Fruit fly (Drosophila melanogaster) whole organism, adult: Measurements from ENCODE around the gene CG17026.

Experiments
- CG11617 ChIP-seq: fragments of 200-800 bp; sonication (Bioruptor generic); optimal IDR thresholded peaks from 2 replicates; lab custom pipeline; 2017; ENCODE audit warnings: mild to moderate bottlenecking, missing biosample characterization, missing genetic modification reagents, missing genetic modification characterization
- CG12768 ChIP-seq: fragments of 200-800 bp; sonication (Bioruptor generic); optimal IDR thresholded peaks from 2 replicates; lab custom pipeline; 2017; ENCODE audit warnings: missing biosample characterization, missing genetic modification characterization, mild to moderate bottlenecking, moderate library complexity, missing genetic modification reagents
- CG14711 ChIP-seq: fragments of 200-800 bp; sonication (Bioruptor generic); optimal IDR thresholded peaks from 2 replicates; lab custom pipeline; 2018; ENCODE audit warnings: missing biosample characterization, mild to moderate bottlenecking, missing genetic modification characterization, moderate library complexity
- CG1620 ChIP-seq: fragments of 200-800 bp; sonication (Bioruptor generic); optimal IDR thresholded peaks from 2 replicates; lab custom pipeline; 2016; ENCODE audit warnings: missing biosample characterization, missing genetic modification characterization
- CG33017 ChIP-seq: fragments of 200-800 bp; sonication (Bioruptor generic); optimal IDR thresholded peaks from 2 replicates; lab custom pipeline; 2018; ENCODE audit warnings: missing biosample characterization, mild to moderate bottlenecking, missing genetic modification characterization, moderate library complexity
- CG5204 ChIP-seq: fragments of 200-800 bp; sonication (Bioruptor generic); optimal IDR thresholded peaks from 2 replicates; lab custom pipeline; 2016; ENCODE audit warnings: missing biosample characterization, missing genetic modification characterization
- CG7045 ChIP-seq: fragments of 200-800 bp; sonication (Bioruptor generic); optimal IDR thresholded peaks from 2 replicates; lab custom pipeline; 2017; ENCODE audit warnings: missing biosample characterization, mild to moderate bottlenecking, missing genetic modification characterization
- CG7101 ChIP-seq: fragments of 200-800 bp; sonication (Bioruptor generic); optimal IDR thresholded peaks from 2 replicates; lab custom pipeline; 2018; ENCODE audit warnings: missing biosample characterization, mild to moderate bottlenecking, missing genetic modification characterization, moderate library complexity
- Clk ChIP-seq: fragments of 200-800 bp; sonication (Bioruptor generic); optimal IDR thresholded peaks from 2 replicates; lab custom pipeline; 2017; ENCODE audit warnings: missing biosample characterization, missing genetic modification characterization
- Crg-1 ChIP-seq: fragments of 200-800 bp; sonication (Bioruptor generic); optimal IDR thresholded peaks from 2 replicates; lab custom pipeline; 2016; ENCODE audit warnings: missing biosample characterization, missing genetic modification characterization
- Hr96 ChIP-seq: fragments of 200-800 bp; sonication (Bioruptor generic); optimal IDR thresholded peaks from 2 replicates; lab custom pipeline; 2016; ENCODE audit warnings: missing biosample characterization, missing genetic modification characterization
- Mnt ChIP-seq: fragments of 200-800 bp; sonication (Bioruptor generic); optimal IDR thresholded peaks from 2 replicates; lab custom pipeline; 2016; ENCODE audit warnings: missing biosample characterization, mild to moderate bottlenecking, missing genetic modification characterization
- bab1 ChIP-seq: fragments of 200-800 bp; sonication (Bioruptor generic); optimal IDR thresholded peaks from 3 replicates; lab custom pipeline; 2019; ENCODE audit warnings: missing biosample characterization, mild to moderate bottlenecking, missing genetic modification characterization, moderate library complexity
- cic ChIP-seq: fragments of 200-800 bp; sonication (Bioruptor generic); optimal IDR thresholded peaks from 2 replicates; lab custom pipeline; 2017; ENCODE audit warnings: missing biosample characterization, mild to moderate bottlenecking, missing genetic modification characterization, moderate library complexity
- cnc ChIP-seq, 2 experiments: fragments of >200 bp; optimal IDR thresholded peaks; 2 replicates each; lab custom pipeline; 2017
- kay ChIP-seq: fragments of 200-800 bp; sonication (Bioruptor generic); peaks from one replicate; lab custom pipeline; 2016; ENCODE audit warnings: missing biosample characterization, missing genetic modification characterization, borderline replicate concordance
- ovo ChIP-seq: fragments of 200-800 bp; sonication (Bioruptor generic); optimal IDR thresholded peaks from 2 replicates; lab custom pipeline; 2016; ENCODE audit warnings: missing biosample characterization, missing genetic modification characterization
- pad ChIP-seq: fragments of 200-800 bp; sonication (Bioruptor generic); optimal IDR thresholded peaks from 3 replicates; lab custom pipeline; 2017; ENCODE audit warnings: missing biosample characterization, missing genetic modification characterization, mild to moderate bottlenecking, moderate library complexity, missing genetic modification reagents
- tj ChIP-seq: fragments of 200-800 bp; sonication (Bioruptor generic); optimal IDR thresholded peaks from 3 replicates; lab custom pipeline; 2017; ENCODE audit warnings: missing biosample characterization, mild to moderate bottlenecking, missing genetic modification characterization, moderate library complexity
- toe ChIP-seq: fragments of 200-800 bp; sonication (Bioruptor generic); optimal IDR thresholded peaks from 2 replicates; lab custom pipeline; 2016; ENCODE audit warnings: missing biosample characterization, missing genetic modification characterization

Gene CG17026

dm6 chr3L:16004401-16005237 lies 29.5 kb downstream of the CG17026 start, which contains the start of the genes hzg and mRpS31:
Gene hzg (minus strand): TSS chr3L:16004736.
Gene mRpS31 (plus strand): TSS chr3L:16005193.
- peak; percentile 25 for TF ChIP-seq CG7045 (GFP tag; lab: Kevin White, UChicago)
- peak; percentile 71 for TF ChIP-seq CG12768
- TF ChIP-seq ovo (GFP tag; lab: Kevin White, UChicago), result peak; percentile 35
- no peak for TF ChIP-seq kay (GFP tag; lab: Kevin White, UChicago)
- peak; percentile 15 for TF ChIP-seq CG33017 (tag; lab: Kevin White, UChicago)
- TF ChIP-seq pad (GFP tag; lab: Kevin White, UChicago), result no peak
- no peak for TF ChIP-seq Clk (GFP tag; lab: Kevin White, UChicago)
- peak; percentile 22 for TF ChIP-seq Hr96 (GFP tag; lab: Kevin White, UChicago)
- TF ChIP-seq cnc (optimal IDR thresholded peaks at IDR 0.05; lab: Kevin White, UChicago), result no peak
- TF ChIP-seq bab1, result peak; percentile 45
- TF ChIP-seq CG14711 (tag; lab: Kevin White, UChicago), result peak; percentile 49
- TF ChIP-seq Crg-1, result no peak
- peak; percentile 68 for TF ChIP-seq cic (GFP tag; lab: Kevin White, UChicago)
- peak; percentile 69 for TF ChIP-seq CG7101 (tag; lab: Kevin White, UChicago)
- TF ChIP-seq CG5204, result no peak
- peak; percentile 62 for TF ChIP-seq Mnt (GFP tag; lab: Kevin White, UChicago)
- peak; percentile 44 for TF ChIP-seq CG11617 (GFP tag; lab: Kevin White, UChicago)
- peak; percentile 39 for TF ChIP-seq tj (GFP tag; lab: Kevin White, UChicago)
- peak; percentile 57 for TF ChIP-seq toe (GFP tag; lab: Kevin White, UChicago)
- peak; percentile 26 for TF ChIP-seq CG1620 (GFP tag; lab: Kevin White, UChicago)

dm6 chr3L:16010176-16010575 lies 35.0 kb downstream of the CG17026 start:
- TF ChIP-seq Clk (GFP tag; lab: Kevin White, UChicago) (no peak), cic (GFP tag; lab: Kevin White, UChicago) (peak; percentile 60)

dm6 chr3L:16011319-16012210 lies 36.4 kb downstream of the CG17026 start, which contains the start of gene mib1:
Gene mib1 (minus strand): TSS chr3L:16011812.
- TF ChIP-seq cic (GFP tag; lab: Kevin White, UChicago) (peak; percentile 76), tj (GFP tag; lab: Kevin White, UChicago) (peak; percentile 22), CG7045 (GFP tag; lab: Kevin White, UChicago) (no peak), Mnt (GFP tag; lab: Kevin White, UChicago) (peak; percentile 30), Hr96 (GFP tag; lab: Kevin White, UChicago) (peak; percentile 31), CG11617 (GFP tag; lab: Kevin White, UChicago) (peak; percentile 5), CG14711 (tag; lab: Kevin White, UChicago) (peak; percentile 40), bab1 (peak; percentile 71), pad (GFP tag; lab: Kevin White, UChicago) (peak; percentile 53), Crg-1 (no peak), CG7101 (tag; lab: Kevin White, UChicago) (peak; percentile 29), ovo (GFP tag; lab: Kevin White, UChicago) (peak; percentile 44), kay (GFP tag; lab: Kevin White, UChicago) (no peak), CG12768 (peak; percentile 31)

dm6 chr3L:16012315-16012950 lies 37.3 kb downstream of the CG17026 start:
- TF ChIP-seq CG14711 (tag; lab: Kevin White, UChicago), result no peak
- no peak for TF ChIP-seq CG5204
- TF ChIP-seq pad (GFP tag; lab: Kevin White, UChicago), result no peak
- TF ChIP-seq kay (GFP tag; lab: Kevin White, UChicago), result no peak
- TF ChIP-seq CG7101 (tag; lab: Kevin White, UChicago), result no peak
- TF ChIP-seq Clk (GFP tag; lab: Kevin White, UChicago), result no peak
- TF ChIP-seq cnc (optimal IDR thresholded peaks at IDR 0.05; lab: Kevin White, UChicago), result no peak
- no peak for TF ChIP-seq Mnt (GFP tag; lab: Kevin White, UChicago)
- TF ChIP-seq CG12768, result no peak
- no peak for TF ChIP-seq CG11617 (GFP tag; lab: Kevin White, UChicago)

- TF ChIP-seq bab1 (no peak), kay (GFP tag; lab: Kevin White, UChicago) (no peak), CG11617 (GFP tag; lab: Kevin White, UChicago) (no peak), Clk (GFP tag; lab: Kevin White, UChicago) (no peak), CG14711 (tag; lab: Kevin White, UChicago) (no peak), CG7045 (GFP tag; lab: Kevin White, UChicago) (no peak), Mnt (GFP tag; lab: Kevin White, UChicago) (no peak), Hr96 (GFP tag; lab: Kevin White, UChicago) (no peak), CG7101 (tag; lab: Kevin White, UChicago) (no peak), pad (GFP tag; lab: Kevin White, UChicago) (no peak), ovo (GFP tag; lab: Kevin White, UChicago) (no peak), cic (GFP tag; lab: Kevin White, UChicago) (no peak), CG1620 (GFP tag; lab: Kevin White, UChicago) (no peak), CG5204 (no peak), cnc (optimal IDR thresholded peaks at IDR 0.05; lab: Kevin White, UChicago) (no peak), CG33017 (tag; lab: Kevin White, UChicago) (no peak), Crg-1 (no peak), tj (GFP tag; lab: Kevin White, UChicago) (no peak), CG12768 (no peak)
Measured at dm6 chr3L:16013198-16013982, 38.2 kb downstream of the CG17026 start.
